Worm (Caenorhabditis elegans): ENCODE data around the gene F31A3.5.

F31A3.5 gene

ce11 chrX:17521425-17521824 lies 42.0 kb downstream of the F31A3.5 start:
- TF ChIP-seq blmp-1 (tag; optimal IDR thresholded peaks at IDR 0.05), result no peak
- TF ChIP-seq cnd-1 (tag; optimal IDR thresholded peaks at IDR 0.05), result no peak
- no peak for TF ChIP-seq nhr-237 (tag; optimal IDR thresholded peaks at IDR 0.05)
- TF ChIP-seq tbx-8 (GFP tag; optimal IDR thresholded peaks at IDR 0.05), result no peak
- TF ChIP-seq pha-4 (tag; optimal IDR thresholded peaks at IDR 0.05), result no peak
- no peak for TF ChIP-seq drap-1 (GFP tag; optimal IDR thresholded peaks at IDR 0.05)
- TF ChIP-seq ces-1 (GFP tag; optimal IDR thresholded peaks at IDR 0.05), result peak; percentile 69
- no peak for TF ChIP-seq zip-8 (tag; optimal IDR thresholded peaks at IDR 0.05)
- TF ChIP-seq mab-5 (tag; optimal IDR thresholded peaks at IDR 0.05), result no peak

ce11 chrX:17519476-17519875 lies 43.9 kb downstream of the F31A3.5 start:
- TF ChIP-seq ham-2 (GFP tag; optimal IDR thresholded peaks at IDR 0.05) (no peak), elt-3 (tag; optimal IDR thresholded peaks at IDR 0.05) (no peak), unc-39 (tag; optimal IDR thresholded peaks at IDR 0.05) (no peak), pha-4 (tag; optimal IDR thresholded peaks at IDR 0.05) (no peak), sem-2 (GFP tag; optimal IDR thresholded peaks at IDR 0.05) (no peak), mls-2 (tag; optimal IDR thresholded peaks at IDR 0.05) (no peak), ceh-83 (GFP tag; optimal IDR thresholded peaks at IDR 0.05) (no peak), sptf-1 (tag; optimal IDR thresholded peaks at IDR 0.05) (no peak), M03D4.4 (tag; optimal IDR thresholded peaks at IDR 0.05) (peak; percentile 39), tbx-8 (GFP tag; optimal IDR thresholded peaks at IDR 0.05) (no peak), ceh-43 (GFP tag; optimal IDR thresholded peaks at IDR 0.05) (no peak), blmp-1 (tag; optimal IDR thresholded peaks at IDR 0.05) (no peak), lsy-2 (tag; optimal IDR thresholded peaks at IDR 0.05) (no peak), ces-1 (GFP tag; optimal IDR thresholded peaks at IDR 0.05) (peak; percentile 8), nhr-237 (tag; optimal IDR thresholded peaks at IDR 0.05) (no peak), nhr-28 (tag; optimal IDR thresholded peaks at IDR 0.05) (no peak), unc-120 (tag; optimal IDR thresholded peaks at IDR 0.05; ENCODE audit: poor library complexity, severe bottlenecking) (no peak)

ce11 chrX:17518293-17518692 lies 45.1 kb downstream of the F31A3.5 start:
- no peak for TF ChIP-seq cnd-1 (tag; optimal IDR thresholded peaks at IDR 0.05)
- TF ChIP-seq tbx-8 (GFP tag; optimal IDR thresholded peaks at IDR 0.05), result no peak
- no peak for TF ChIP-seq bed-3 (GFP tag; optimal IDR thresholded peaks at IDR 0.05)
- TF ChIP-seq mep-1 (tag; optimal IDR thresholded peaks at IDR 0.05), result no peak
- no peak for TF ChIP-seq blmp-1 (tag; optimal IDR thresholded peaks at IDR 0.05)
- no peak for TF ChIP-seq unc-39 (tag; optimal IDR thresholded peaks at IDR 0.05)
- no peak for TF ChIP-seq nhr-2 (tag; optimal IDR thresholded peaks at IDR 0.05)
- no peak for TF ChIP-seq nhr-237 (tag; optimal IDR thresholded peaks at IDR 0.05)
- TF ChIP-seq ceh-83 (GFP tag; optimal IDR thresholded peaks at IDR 0.05), result no peak
- TF ChIP-seq flh-1 (GFP tag; optimal IDR thresholded peaks at IDR 0.05), result no peak
- no peak for TF ChIP-seq unc-62 (GFP tag; optimal IDR thresholded peaks at IDR 0.05)
- TF ChIP-seq nhr-12 (tag; optimal IDR thresholded peaks at IDR 0.05), result no peak
- no peak for TF ChIP-seq nhr-76 (tag; optimal IDR thresholded peaks at IDR 0.05)
- TF ChIP-seq zip-8 (tag; optimal IDR thresholded peaks at IDR 0.05), result no peak
- TF ChIP-seq lin-13 (tag; optimal IDR thresholded peaks at IDR 0.05), result no peak

ce11 chrX:17517872-17518271 lies 45.5 kb downstream of the F31A3.5 start:
- TF ChIP-seq ztf-11 (tag; optimal IDR thresholded peaks at IDR 0.05) (no peak), unc-120 (tag; optimal IDR thresholded peaks at IDR 0.05; ENCODE audit: poor library complexity, severe bottlenecking) (no peak), tbx-8 (GFP tag; optimal IDR thresholded peaks at IDR 0.05) (no peak), nhr-12 (tag; optimal IDR thresholded peaks at IDR 0.05) (no peak), flh-1 (GFP tag; optimal IDR thresholded peaks at IDR 0.05) (no peak), drap-1 (GFP tag; optimal IDR thresholded peaks at IDR 0.05) (no peak), unc-39 (tag; optimal IDR thresholded peaks at IDR 0.05) (no peak), ceh-39 (tag; optimal IDR thresholded peaks at IDR 0.05) (no peak), nhr-28 (tag; optimal IDR thresholded peaks at IDR 0.05) (no peak)

- TF ChIP-seq nhr-237 (tag; optimal IDR thresholded peaks at IDR 0.05), result no peak
- no peak for TF ChIP-seq elt-1 (tag; optimal IDR thresholded peaks at IDR 0.05; ENCODE audit: borderline replicate concordance, insufficient read depth)
- no peak for TF ChIP-seq ceh-39 (tag; optimal IDR thresholded peaks at IDR 0.05)
- no peak for TF ChIP-seq nhr-12 (tag; optimal IDR thresholded peaks at IDR 0.05)
- TF ChIP-seq bed-3 (GFP tag; optimal IDR thresholded peaks at IDR 0.05), result no peak
- TF ChIP-seq blmp-1 (tag; optimal IDR thresholded peaks at IDR 0.05), result no peak
- no peak for TF ChIP-seq cnd-1 (tag; optimal IDR thresholded peaks at IDR 0.05)
- no peak for TF ChIP-seq sptf-1 (tag; optimal IDR thresholded peaks at IDR 0.05)
- no peak for TF ChIP-seq unc-62 (GFP tag; optimal IDR thresholded peaks at IDR 0.05)
- TF ChIP-seq nhr-2 (tag; optimal IDR thresholded peaks at IDR 0.05), result no peak
- TF ChIP-seq mab-5 (tag; optimal IDR thresholded peaks at IDR 0.05), result no peak
- TF ChIP-seq ceh-83 (GFP tag; optimal IDR thresholded peaks at IDR 0.05), result no peak
Observed at ce11 chrX:17516941-17517340, 46.5 kb downstream of the F31A3.5 start.
